Worm (Caenorhabditis elegans) whole organism, L2 larva: ENCODE measurements around the gene nhr-51.

Source experiments
- C34F6.9 ChIP-seq: fragments of 150-350 bp; optimal IDR thresholded peaks from 2 replicates; lab custom pipeline; 2014; ENCODE audit warnings: missing biosample characterization, missing genetic modification characterization
- F13H6.1 ChIP-seq: sonication (generic microtip); optimal IDR thresholded peaks from 2 replicates; lab custom pipeline; 2016; ENCODE audit warnings: missing genetic modification characterization, missing compliant biosample characterization
- R02D3.7 ChIP-seq: fragments of 150-350 bp; optimal IDR thresholded peaks from 2 replicates; lab custom pipeline; 2014; ENCODE audit warnings: missing biosample characterization, missing genetic modification characterization
- ZK546.5 ChIP-seq: sonication (generic microtip); optimal IDR thresholded peaks from 2 replicates; lab custom pipeline; 2017; ENCODE audit warnings: missing biosample characterization, missing genetic modification characterization
- alr-1 ChIP-seq: fragments of 150-350 bp; optimal IDR thresholded peaks from 2 replicates; lab custom pipeline; 2014; ENCODE audit warnings: missing biosample characterization, missing genetic modification characterization
- aly-2 ChIP-seq: fragments of 150-350 bp; optimal IDR thresholded peaks from 2 replicates; lab custom pipeline; 2014; ENCODE audit warnings: missing biosample characterization, missing genetic modification characterization
- ama-1 ChIP-seq: fragments of 150-350 bp; optimal IDR thresholded peaks from 2 replicates; lab custom pipeline; 2018; ENCODE audit warnings: inconsistent platforms
- blmp-1 ChIP-seq: sonication (generic microtip); optimal IDR thresholded peaks from 2 replicates; lab custom pipeline; 2017; ENCODE audit warnings: missing genetic modification characterization, mild to moderate bottlenecking, missing compliant biosample characterization, antibody characterized with exemption, moderate library complexity; ENCODE audit not compliant: insufficient read depth
- ceh-16 ChIP-seq: fragments of 150-350 bp; optimal IDR thresholded peaks from 2 replicates; lab custom pipeline; 2014; ENCODE audit warnings: missing biosample characterization, missing genetic modification characterization
- ceh-82 ChIP-seq: fragments of 150-350 bp; optimal IDR thresholded peaks from 2 replicates; lab custom pipeline; 2014; ENCODE audit warnings: missing biosample characterization, missing genetic modification characterization
- crh-2 ChIP-seq: sonication (generic microtip); optimal IDR thresholded peaks from 2 replicates; lab custom pipeline; 2017; ENCODE audit warnings: missing biosample characterization, missing genetic modification characterization
- dmd-4 ChIP-seq: sonication (generic microtip); optimal IDR thresholded peaks from 2 replicates; lab custom pipeline; 2017; ENCODE audit warnings: missing biosample characterization, missing genetic modification characterization
- egl-27 ChIP-seq: sonication (generic microtip); optimal IDR thresholded peaks from 3 replicates; lab custom pipeline; 2017; ENCODE audit warnings: missing biosample characterization, missing genetic modification reagents, missing genetic modification characterization
- elt-1 ChIP-seq: fragments of 150-350 bp; optimal IDR thresholded peaks from 2 replicates; lab custom pipeline; 2014; ENCODE audit warnings: missing biosample characterization, missing genetic modification characterization
- elt-3 ChIP-seq: sonication (generic microtip); optimal IDR thresholded peaks from 2 replicates; lab custom pipeline; 2017; ENCODE audit warnings: missing biosample characterization, missing genetic modification characterization
- fos-1 ChIP-seq: fragments of 150-350 bp; optimal IDR thresholded peaks from 2 replicates; lab custom pipeline; 2014; ENCODE audit warnings: missing biosample characterization, missing genetic modification characterization
- gmeb-1 ChIP-seq: fragments of 150-350 bp; optimal IDR thresholded peaks from 2 replicates; lab custom pipeline; 2014; ENCODE audit warnings: missing biosample characterization, missing genetic modification characterization
- lin-39 ChIP-seq: fragments of 150-350 bp; optimal IDR thresholded peaks from 2 replicates; lab custom pipeline; 2014; ENCODE audit warnings: missing biosample characterization, missing genetic modification reagents, missing genetic modification characterization
- lsy-2 ChIP-seq, 2 experiments: fragments of 150-350 bp in 1 of 2; sonication (generic microtip) in 1 of 2; optimal IDR thresholded peaks; 2 replicates each; lab custom pipeline; 2014 to 2017; ENCODE audit warnings: missing biosample characterization in 2 of 2, missing genetic modification characterization in 2 of 2
- mab-5 ChIP-seq: fragments of 150-350 bp; optimal IDR thresholded peaks from 2 replicates; lab custom pipeline; 2014; ENCODE audit warnings: missing biosample characterization, missing genetic modification characterization
- mbf-1 ChIP-seq: sonication (generic microtip); optimal IDR thresholded peaks from 2 replicates; lab custom pipeline; 2017; ENCODE audit warnings: missing biosample characterization, missing genetic modification characterization
- mdl-1 ChIP-seq, 2 experiments: fragments of 150-350 bp in 1 of 2; sonication (generic microtip) in 1 of 2; optimal IDR thresholded peaks; 2 replicates each; lab custom pipeline; 2017; ENCODE audit warnings: missing biosample characterization in 2 of 2, missing genetic modification characterization in 2 of 2
- nhr-10 ChIP-seq: sonication (generic microtip); optimal IDR thresholded peaks from 2 replicates; lab custom pipeline; 2017; ENCODE audit warnings: missing biosample characterization, missing genetic modification characterization
- nhr-11 ChIP-seq: fragments of 150-350 bp; optimal IDR thresholded peaks from 2 replicates; lab custom pipeline; 2014; ENCODE audit warnings: missing biosample characterization, missing genetic modification characterization
- nhr-12 ChIP-seq: fragments of 150-350 bp; optimal IDR thresholded peaks from 2 replicates; lab custom pipeline; 2014; ENCODE audit warnings: missing biosample characterization, missing genetic modification characterization
- nhr-129 ChIP-seq: fragments of 150-350 bp; optimal IDR thresholded peaks from 2 replicates; lab custom pipeline; 2014; ENCODE audit warnings: missing biosample characterization, missing genetic modification characterization
- nhr-21 ChIP-seq: fragments of 150-350 bp; optimal IDR thresholded peaks from 2 replicates; lab custom pipeline; 2014; ENCODE audit warnings: missing biosample characterization, missing genetic modification characterization
- nhr-23 ChIP-seq: fragments of 150-350 bp; optimal IDR thresholded peaks from 2 replicates; lab custom pipeline; 2014; ENCODE audit warnings: missing biosample characterization, missing genetic modification reagents, missing genetic modification characterization
- nhr-237 ChIP-seq: fragments of 150-350 bp; optimal IDR thresholded peaks from 2 replicates; lab custom pipeline; 2014; ENCODE audit warnings: missing biosample characterization, missing genetic modification characterization
- nhr-25 ChIP-seq: fragments of 150-350 bp; sonication (generic microtip); optimal IDR thresholded peaks from 3 replicates; lab custom pipeline; 2014; ENCODE audit warnings: missing biosample characterization, missing genetic modification characterization
- nhr-6 ChIP-seq: fragments of 150-350 bp; optimal IDR thresholded peaks from 2 replicates; lab custom pipeline; 2014; ENCODE audit warnings: missing biosample characterization, missing genetic modification characterization
- nhr-77 ChIP-seq: fragments of 150-350 bp; optimal IDR thresholded peaks from 2 replicates; lab custom pipeline; 2014; ENCODE audit warnings: missing biosample characterization, missing genetic modification characterization
- peb-1 ChIP-seq: fragments of 150-350 bp; optimal IDR thresholded peaks from 2 replicates; lab custom pipeline; 2014; ENCODE audit warnings: missing biosample characterization, missing genetic modification characterization
- sem-4 ChIP-seq: fragments of 150-350 bp; optimal IDR thresholded peaks from 2 replicates; lab custom pipeline; 2014; ENCODE audit warnings: missing biosample characterization, missing genetic modification reagents, missing genetic modification characterization
- skn-1 ChIP-seq: sonication (generic microtip); optimal IDR thresholded peaks from 2 replicates; lab custom pipeline; 2017; ENCODE audit warnings: missing biosample characterization, missing genetic modification characterization
- sma-3 ChIP-seq: sonication (generic microtip); optimal IDR thresholded peaks from 2 replicates; lab custom pipeline; 2016; ENCODE audit warnings: missing genetic modification reagents, missing genetic modification characterization, missing compliant biosample characterization
- sma-9 ChIP-seq, 2 experiments: fragments of 150-350 bp in 1 of 2; sonication (generic microtip) in 1 of 2; optimal IDR thresholded peaks; 2 replicates each; lab custom pipeline; 2014 to 2016; ENCODE audit warnings: missing genetic modification characterization in 2 of 2, mild to moderate bottlenecking in 1 of 2, missing biosample characterization in 1 of 2, missing compliant biosample characterization in 1 of 2, missing genetic modification reagents in 1 of 2, moderate library complexity in 1 of 2
- snpc-4 ChIP-seq: fragments of 150-350 bp; optimal IDR thresholded peaks from 2 replicates; lab custom pipeline; 2014; ENCODE audit warnings: missing biosample characterization, missing genetic modification characterization
- unc-39 ChIP-seq: fragments of 150-350 bp; optimal IDR thresholded peaks from 2 replicates; lab custom pipeline; 2014; ENCODE audit warnings: missing biosample characterization, missing genetic modification characterization
- unc-55 ChIP-seq: fragments of 150-350 bp; sonication (generic microtip); optimal IDR thresholded peaks from 3 replicates; lab custom pipeline; 2014; ENCODE audit warnings: missing biosample characterization, missing genetic modification reagents, missing genetic modification characterization
- unc-62 ChIP-seq: fragments of 150-350 bp; optimal IDR thresholded peaks from 2 replicates; lab custom pipeline; 2014; ENCODE audit warnings: missing biosample characterization, missing genetic modification reagents, missing genetic modification characterization
- zag-1 ChIP-seq: fragments of 150-350 bp; optimal IDR thresholded peaks from 2 replicates; lab custom pipeline; 2014; ENCODE audit warnings: missing biosample characterization, missing genetic modification characterization
- ztf-1 ChIP-seq: fragments of 200-800 bp; sonication (Bioruptor generic); conservative IDR thresholded peaks from 2 replicates; pipeline ENCODE4 v1.3.6; 2022; ENCODE audit warnings: missing genetic modification characterization, missing compliant biosample characterization
- ztf-11 ChIP-seq: sonication (generic microtip); optimal IDR thresholded peaks from 2 replicates; lab custom pipeline; 2017; ENCODE audit warnings: missing biosample characterization, missing genetic modification characterization
- ztf-4 ChIP-seq: fragments of 150-350 bp; optimal IDR thresholded peaks from 2 replicates; lab custom pipeline; 2014; ENCODE audit warnings: missing biosample characterization, missing genetic modification characterization

nhr-51 gene

DNA sequence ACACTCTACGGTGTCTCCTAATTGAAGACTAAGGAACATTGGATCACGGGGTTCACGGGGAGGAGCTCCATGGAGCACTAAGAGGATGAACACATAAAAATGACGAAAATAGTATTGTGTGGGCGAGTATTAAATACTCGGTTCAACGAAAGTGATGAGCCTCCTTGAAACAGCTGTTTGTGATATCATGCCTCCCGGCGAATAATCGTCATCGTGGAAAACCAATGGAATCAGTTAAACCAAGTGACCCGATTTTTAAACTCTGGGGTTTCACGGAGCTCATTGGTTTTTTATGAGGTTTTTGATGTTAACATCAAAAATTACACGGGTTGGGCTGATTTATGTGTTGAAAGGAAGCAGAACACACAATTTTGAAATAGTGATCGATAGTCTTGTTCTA, 12.2 kb upstream of the nhr-51 start:
- TF ChIP-seq zag-1 (tag; lab: Kevin White, UChicago), result no peak
- no peak for TF ChIP-seq nhr-11 (tag; lab: Kevin White, UChicago)
- TF ChIP-seq sem-4 (tag; lab: Kevin White, UChicago), result peak; percentile 9
- TF ChIP-seq sma-9 (GFP tag; optimal IDR thresholded peaks at IDR 0.05; lab: Kevin White, UChicago), result peak; percentile 7
- TF ChIP-seq sma-9 (tag; optimal IDR thresholded peaks at IDR 0.05; lab: Kevin White, UChicago), result no peak
- TF ChIP-seq nhr-129 (tag; lab: Kevin White, UChicago), result peak; percentile 0
- TF ChIP-seq, all 48 proteins: peak for 3

DNA sequence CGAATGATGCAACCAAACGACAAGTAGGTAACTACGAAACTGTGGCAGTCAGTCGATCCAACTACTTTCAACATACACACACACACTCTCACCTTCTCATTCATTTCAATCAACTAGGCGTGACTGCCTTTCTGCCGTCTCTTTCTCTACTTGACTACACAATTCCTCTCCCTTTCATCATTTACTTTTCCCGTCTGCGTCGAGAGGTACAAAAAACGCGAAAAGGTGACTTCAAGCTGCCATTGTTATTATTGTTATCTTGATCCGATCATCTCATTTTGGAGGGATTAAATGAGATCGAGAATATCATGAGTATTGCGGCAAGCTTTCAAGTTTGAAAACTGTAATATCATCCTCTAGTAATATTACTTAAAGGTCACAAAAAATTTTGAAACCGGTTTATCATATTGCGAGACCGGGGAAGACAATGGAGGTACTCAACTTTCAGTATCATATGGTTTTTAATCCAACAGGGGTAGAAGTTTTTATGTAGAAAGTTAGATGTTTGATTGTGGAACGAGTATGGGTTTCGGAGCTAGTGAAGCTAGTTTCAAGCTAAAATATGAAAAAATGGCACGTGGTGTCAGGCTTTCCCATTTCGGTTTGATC, 9.7 kb upstream of the nhr-51 start:
- TF ChIP-seq unc-55, result no peak
- no peak for TF ChIP-seq mab-5 (tag; lab: Kevin White, UChicago)
- TF ChIP-seq nhr-12 (tag; lab: Kevin White, UChicago), result no peak
- TF ChIP-seq lin-39 (tag; lab: Kevin White, UChicago), result no peak
- TF ChIP-seq ZK546.5 (tag; lab: Kevin White, UChicago), result no peak
- TF ChIP-seq sma-9 (GFP tag; optimal IDR thresholded peaks at IDR 0.05; lab: Kevin White, UChicago), result peak; percentile 53
- no peak for TF ChIP-seq sma-9 (tag; optimal IDR thresholded peaks at IDR 0.05; lab: Kevin White, UChicago)
- TF ChIP-seq gmeb-1, result peak; percentile 15
- no peak for TF ChIP-seq elt-3
- peak; percentile 26 for TF ChIP-seq elt-1 (tag; lab: Kevin White, UChicago)
- TF ChIP-seq nhr-11 (tag; lab: Kevin White, UChicago), result no peak
- no peak for TF ChIP-seq nhr-77 (tag; lab: Kevin White, UChicago)
- TF ChIP-seq skn-1 (tag; lab: Kevin White, UChicago), result no peak
- no peak for TF ChIP-seq nhr-21
- no peak for TF ChIP-seq snpc-4
- TF ChIP-seq ztf-1, result no peak
- peak; percentile 79 for TF ChIP-seq nhr-25 (tag; lab: Kevin White, UChicago)
- no peak for TF ChIP-seq dmd-4 (tag; lab: Kevin White, UChicago)
- TF ChIP-seq C34F6.9 (tag; lab: Kevin White, UChicago), result peak; percentile 25
- TF ChIP-seq nhr-129 (tag; lab: Kevin White, UChicago), result peak; percentile 93
- peak; percentile 53 for TF ChIP-seq ama-1 (lab: Kevin White, UChicago)
- TF ChIP-seq unc-39, result no peak
- TF ChIP-seq egl-27 (tag; lab: Kevin White, UChicago), result peak; percentile 5
- TF ChIP-seq nhr-10 (tag; lab: Kevin White, UChicago), result no peak
- no peak for TF ChIP-seq ztf-4 (tag; lab: Kevin White, UChicago)
- peak; percentile 54 for TF ChIP-seq sem-4 (tag; lab: Kevin White, UChicago)
- peak; percentile 16 for TF ChIP-seq nhr-6
- TF ChIP-seq nhr-237, result no peak
- TF ChIP-seq ceh-16 (tag; lab: Kevin White, UChicago), result peak; percentile 45
- TF ChIP-seq blmp-1, result peak; percentile 80
- no peak for TF ChIP-seq ztf-11 (tag; lab: Kevin White, UChicago)
- TF ChIP-seq lsy-2 (tag; optimal IDR thresholded peaks at IDR 0.05; lab: Kevin White, UChicago), result peak in 1 of 2 experiments; percentile 33
- TF ChIP-seq R02D3.7 (tag; lab: Kevin White, UChicago), result no peak
- TF ChIP-seq ceh-82 (tag; lab: Kevin White, UChicago), result no peak
- TF ChIP-seq mbf-1 (tag; lab: Kevin White, UChicago), result no peak
- TF ChIP-seq fos-1 (tag; lab: Kevin White, UChicago), result peak; percentile 59
- no peak for TF ChIP-seq zag-1 (tag; lab: Kevin White, UChicago)
- TF ChIP-seq F13H6.1 (tag; lab: Kevin White, UChicago), result peak; percentile 50
- no peak for TF ChIP-seq mdl-1 (tag; optimal IDR thresholded peaks at IDR 0.05; lab: Kevin White, UChicago)
- TF ChIP-seq crh-2, result peak; percentile 47

DNA sequence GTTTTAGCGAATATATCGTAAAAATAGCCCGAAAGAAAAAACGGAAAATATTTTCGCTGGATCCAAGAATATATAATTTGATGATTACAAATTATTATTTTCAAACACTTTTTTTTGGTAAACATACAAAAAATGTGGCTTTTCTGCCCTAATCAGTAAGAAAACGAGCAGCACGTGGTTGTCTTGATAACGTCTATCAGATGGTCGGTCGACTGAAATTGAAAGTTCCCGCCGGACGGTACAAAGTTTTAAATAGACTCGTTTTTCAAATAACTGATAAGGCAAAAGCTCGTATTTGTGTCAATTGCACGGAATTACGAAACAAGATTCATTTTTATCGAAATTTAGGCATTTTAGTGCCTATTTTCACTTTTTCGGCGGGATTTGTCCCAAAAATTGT, 7.1 kb upstream of the nhr-51 start:
- TF ChIP-seq ZK546.5 (tag; lab: Kevin White, UChicago) (no peak), ceh-16 (tag; lab: Kevin White, UChicago) (no peak), mdl-1 (tag; optimal IDR thresholded peaks at IDR 0.05; lab: Kevin White, UChicago) (peak in 1 of 2 experiments; percentile 67), ceh-82 (tag; lab: Kevin White, UChicago) (no peak), nhr-11 (tag; lab: Kevin White, UChicago) (no peak), ztf-1 (no peak), mbf-1 (tag; lab: Kevin White, UChicago) (no peak), sma-9 (GFP tag; optimal IDR thresholded peaks at IDR 0.05; lab: Kevin White, UChicago) (peak; percentile 85), sma-9 (tag; optimal IDR thresholded peaks at IDR 0.05; lab: Kevin White, UChicago) (no peak), elt-1 (tag; lab: Kevin White, UChicago) (no peak), mab-5 (tag; lab: Kevin White, UChicago) (no peak), alr-1 (tag; lab: Kevin White, UChicago) (no peak), ztf-11 (tag; lab: Kevin White, UChicago) (no peak), unc-39 (no peak), fos-1 (tag; lab: Kevin White, UChicago) (peak; percentile 82), dmd-4 (tag; lab: Kevin White, UChicago) (no peak), snpc-4 (no peak), F13H6.1 (tag; lab: Kevin White, UChicago) (peak; percentile 66), unc-62 (no peak), nhr-12 (tag; lab: Kevin White, UChicago) (no peak), R02D3.7 (tag; lab: Kevin White, UChicago) (no peak), nhr-21 (no peak), ama-1 (lab: Kevin White, UChicago) (no peak), lin-39 (tag; lab: Kevin White, UChicago) (no peak), nhr-25 (tag; lab: Kevin White, UChicago) (no peak), ztf-4 (tag; lab: Kevin White, UChicago) (no peak), nhr-23 (no peak), nhr-129 (tag; lab: Kevin White, UChicago) (no peak), peb-1 (tag; lab: Kevin White, UChicago) (no peak), zag-1 (tag; lab: Kevin White, UChicago) (no peak), skn-1 (tag; lab: Kevin White, UChicago) (peak; percentile 46), aly-2 (tag; lab: Kevin White, UChicago) (no peak), egl-27 (tag; lab: Kevin White, UChicago) (no peak), sma-3 (GFP tag; lab: Kevin White, UChicago) (peak; percentile 33)
